Worm (Caenorhabditis elegans): Measurements from ENCODE around the gene Y53G8AL.3.

ce11 chrIII:3273141-3273540 is 20.2 kb upstream of the Y53G8AL.3 start:
- TF ChIP-seq ama-1 (optimal IDR thresholded peaks at IDR 0.05): no peak
- TF ChIP-seq nhr-11 (tag; optimal IDR thresholded peaks at IDR 0.05): no peak
- no peak for TF ChIP-seq syd-9 (tag; optimal IDR thresholded peaks at IDR 0.05)
- no peak for TF ChIP-seq ceh-14 (tag; optimal IDR thresholded peaks at IDR 0.05)
- no peak for TF ChIP-seq unc-3 (GFP tag; conservative IDR thresholded peaks at IDR 0.05)
- no peak for TF ChIP-seq unc-3 (tag; optimal IDR thresholded peaks at IDR 0.05)
- no peak for TF ChIP-seq hlh-13 (GFP tag; optimal IDR thresholded peaks at IDR 0.05)
- TF ChIP-seq elt-2 (tag; optimal IDR thresholded peaks at IDR 0.05): no peak
- TF ChIP-seq elt-4 (tag; optimal IDR thresholded peaks at IDR 0.05): no peak

All from whole organism, late embryonic.